Fruit fly (Drosophila melanogaster) whole organism, embryonic: ENCODE measurements around the gene temp.
A peak's percentile ranks its signal among the peaks of the same experiment; 100 is the strongest.

ENCODE experiments used
- Bgb ChIP-seq: fragments of 200-800 bp; sonication (Bioruptor generic); IDR thresholded peaks from 2 replicates; pipeline ENCODE4 v1.3.6; 2022; ENCODE audit warnings: missing biosample characterization, missing genetic modification characterization; ENCODE audit not compliant: partially characterized antibody
- Bteb2 ChIP-seq: fragments of 200-800 bp; sonication (Bioruptor generic); optimal IDR thresholded peaks from 2 replicates; lab custom pipeline; 2016; ENCODE audit warnings: missing biosample characterization, missing genetic modification characterization
- CG11696 ChIP-seq: fragments of 200-800 bp; sonication (Bioruptor generic); IDR thresholded peaks from 2 replicates; pipeline ENCODE4 v1.3.6; 2022; ENCODE audit warnings: missing biosample characterization, missing genetic modification characterization
- CG12942 ChIP-seq: fragments of 200-800 bp; sonication (Bioruptor generic); optimal IDR thresholded peaks from 3 replicates; lab custom pipeline; 2016; ENCODE audit warnings: missing biosample characterization, missing genetic modification characterization
- CG13296 ChIP-seq: fragments of 200-800 bp; sonication (Bioruptor generic); optimal IDR thresholded peaks from 3 replicates; lab custom pipeline; 2018; ENCODE audit warnings: missing biosample characterization, mild to moderate bottlenecking, missing genetic modification characterization
- CG15601 ChIP-seq: fragments of 200-800 bp; sonication (Bioruptor generic); optimal IDR thresholded peaks from 3 replicates; lab custom pipeline; 2019; ENCODE audit warnings: missing biosample characterization, mild to moderate bottlenecking, missing genetic modification characterization, moderate library complexity
- CG1603 ChIP-seq: fragments of 200-800 bp; sonication (Bioruptor generic); optimal IDR thresholded peaks from 2 replicates; lab custom pipeline; 2019; ENCODE audit warnings: missing biosample characterization, mild to moderate bottlenecking, missing genetic modification characterization, moderate library complexity
- CG17568 ChIP-seq: fragments of 200-800 bp; sonication (Bioruptor generic); optimal IDR thresholded peaks from 2 replicates; lab custom pipeline; 2018; ENCODE audit warnings: missing biosample characterization, mild to moderate bottlenecking, missing genetic modification characterization, moderate library complexity
- CG1792 ChIP-seq: fragments of 200-800 bp; sonication (Bioruptor generic); optimal IDR thresholded peaks from 2 replicates; lab custom pipeline; 2016; ENCODE audit warnings: missing biosample characterization, missing genetic modification characterization
- CG1832 ChIP-seq: fragments of 200-800 bp; sonication (Bioruptor generic); optimal IDR thresholded peaks from 2 replicates; lab custom pipeline; 2017; ENCODE audit warnings: missing biosample characterization, mild to moderate bottlenecking, missing genetic modification characterization, inconsistent platforms
- CG34376 ChIP-seq: fragments of 200-800 bp; sonication (Bioruptor generic); optimal IDR thresholded peaks from 2 replicates; lab custom pipeline; 2018; ENCODE audit warnings: missing biosample characterization, mild to moderate bottlenecking, missing genetic modification characterization
- CG8478 ChIP-seq: fragments of >200 bp; optimal IDR thresholded peaks from 2 replicates; lab custom pipeline; 2018
- CG9817 ChIP-seq: fragments of 200-800 bp; sonication (Bioruptor generic); optimal IDR thresholded peaks from 2 replicates; lab custom pipeline; 2018; ENCODE audit warnings: missing biosample characterization, mild to moderate bottlenecking, missing genetic modification characterization, moderate library complexity
- CG9876 ChIP-seq: fragments of 200-800 bp; sonication (Bioruptor generic); optimal IDR thresholded peaks from 2 replicates; lab custom pipeline; 2016; ENCODE audit warnings: missing biosample characterization, missing genetic modification characterization
- Ets97D ChIP-seq: fragments of 200-800 bp; sonication (Bioruptor generic); optimal IDR thresholded peaks from 3 replicates; lab custom pipeline; 2016; ENCODE audit warnings: missing biosample characterization, missing genetic modification characterization
- Fer1 ChIP-seq: fragments of 200-800 bp; sonication (Bioruptor generic); optimal IDR thresholded peaks from 2 replicates; lab custom pipeline; 2017; ENCODE audit warnings: missing biosample characterization, mild to moderate bottlenecking, missing genetic modification characterization
- Hr51 ChIP-seq, 2 experiments: fragments of 200-800 bp; sonication (Bioruptor generic); optimal IDR thresholded peaks; 2 replicates in 1 of 2; 3 replicates in 1 of 2; lab custom pipeline; 2016 to 2018; ENCODE audit warnings: missing biosample characterization in 2 of 2, missing genetic modification characterization in 2 of 2, mild to moderate bottlenecking in 1 of 2, moderate library complexity in 1 of 2
- Jarid2 ChIP-seq: fragments of 200-800 bp; sonication (Bioruptor generic); optimal IDR thresholded peaks from 3 replicates; lab custom pipeline; 2017; ENCODE audit warnings: mild to moderate bottlenecking, missing biosample characterization, missing genetic modification reagents, missing genetic modification characterization
- Max ChIP-seq: fragments of 200-800 bp; sonication (Bioruptor generic); optimal IDR thresholded peaks from 2 replicates; lab custom pipeline; 2016; ENCODE audit warnings: missing biosample characterization, mild to moderate bottlenecking, missing genetic modification characterization
- Myb ChIP-seq: fragments of 200-800 bp; sonication (Bioruptor generic); optimal IDR thresholded peaks from 2 replicates; lab custom pipeline; 2016; ENCODE audit warnings: missing biosample characterization, missing genetic modification characterization
- NC2β ChIP-seq: fragments of 200-800 bp; sonication (Bioruptor generic); optimal IDR thresholded peaks from 2 replicates; lab custom pipeline; 2016; ENCODE audit warnings: missing biosample characterization, missing genetic modification characterization
- Nf-YB ChIP-seq: fragments of 200-800 bp; sonication (Bioruptor generic); optimal IDR thresholded peaks from 3 replicates; lab custom pipeline; 2019; ENCODE audit warnings: missing biosample characterization, mild to moderate bottlenecking, missing genetic modification characterization, moderate library complexity
- Sox100B ChIP-seq: fragments of 200-800 bp; sonication (Bioruptor generic); optimal IDR thresholded peaks from 3 replicates; lab custom pipeline; 2018; ENCODE audit warnings: missing biosample characterization, mild to moderate bottlenecking, missing genetic modification characterization
- Stat92E ChIP-seq, 3 experiments: fragments of >200 bp in 2 of 3; fragments of 200-800 bp in 1 of 3; sonication (Bioruptor generic) in 1 of 3; optimal IDR thresholded peaks; 2 replicates each; lab custom pipeline; 2017 to 2019; ENCODE audit warnings: missing biosample characterization in 3 of 3, missing genetic modification characterization in 3 of 3, mild to moderate bottlenecking in 1 of 3, moderate library complexity in 1 of 3
- Vsx1 ChIP-seq: fragments of 200-800 bp; sonication (Bioruptor generic); optimal IDR thresholded peaks from 2 replicates; lab custom pipeline; 2017; ENCODE audit warnings: missing biosample characterization, mild to moderate bottlenecking, missing genetic modification characterization, missing genetic modification reagents
- Xbp1 ChIP-seq: fragments of 200-800 bp; sonication (Bioruptor generic); optimal IDR thresholded peaks from 3 replicates; lab custom pipeline; 2016; ENCODE audit warnings: missing biosample characterization, mild to moderate bottlenecking, missing genetic modification characterization
- az2 ChIP-seq: fragments of 200-800 bp; sonication (Bioruptor generic); optimal IDR thresholded peaks from 3 replicates; lab custom pipeline; 2016; ENCODE audit warnings: missing biosample characterization, missing genetic modification characterization
- cato ChIP-seq: fragments of 200-800 bp; sonication (Bioruptor generic); optimal IDR thresholded peaks from 2 replicates; lab custom pipeline; 2016; ENCODE audit warnings: missing biosample characterization, missing genetic modification characterization, borderline replicate concordance
- caup ChIP-seq: fragments of 200-800 bp; sonication (Bioruptor generic); optimal IDR thresholded peaks from 3 replicates; lab custom pipeline; 2017; ENCODE audit warnings: missing biosample characterization, mild to moderate bottlenecking, missing genetic modification characterization, moderate library complexity; ENCODE audit not compliant: severe bottlenecking
- ci ChIP-seq: fragments of 200-800 bp; sonication (Bioruptor generic); IDR thresholded peaks from 3 replicates; pipeline ENCODE4 v1.3.6; 2022; ENCODE audit warnings: missing biosample characterization, missing genetic modification characterization
- crc ChIP-seq: fragments of 200-800 bp; sonication (Bioruptor generic); optimal IDR thresholded peaks from 2 replicates; lab custom pipeline; 2016; ENCODE audit warnings: missing biosample characterization, missing genetic modification characterization
- exex ChIP-seq: fragments of 200-800 bp; sonication (Bioruptor generic); optimal IDR thresholded peaks from 4 replicates; lab custom pipeline; 2018; ENCODE audit warnings: missing biosample characterization, mild to moderate bottlenecking, missing genetic modification characterization, moderate library complexity
- grn ChIP-seq: fragments of 200-800 bp; sonication (Bioruptor generic); optimal IDR thresholded peaks from 3 replicates; lab custom pipeline; 2017; ENCODE audit warnings: missing biosample characterization, missing genetic modification characterization
- gt ChIP-seq: fragments of 200-800 bp; sonication (Bioruptor generic); IDR thresholded peaks from 2 replicates; pipeline ENCODE4 v1.3.6; 2022; ENCODE audit warnings: missing biosample characterization, missing genetic modification characterization
- hkb ChIP-seq, 2 experiments: fragments of 200-800 bp in 1 of 2; fragments of >200 bp in 1 of 2; sonication (Bioruptor generic) in 1 of 2; IDR thresholded peaks in 1 of 2; optimal IDR thresholded peaks in 1 of 2; 2 replicates each; pipeline versions ENCODE4 v1.3.6 to Lab custom; 2017 to 2022; ENCODE audit warnings: missing biosample characterization in 1 of 2, missing genetic modification characterization in 1 of 2
- jigr1 ChIP-seq: fragments of 200-800 bp; sonication (Bioruptor generic); IDR thresholded peaks from 3 replicates; pipeline ENCODE4 v1.3.6; 2022; ENCODE audit warnings: missing biosample characterization, missing genetic modification characterization
- maf-S ChIP-seq: fragments of 200-800 bp; sonication (Bioruptor generic); optimal IDR thresholded peaks from 2 replicates; lab custom pipeline; 2016; ENCODE audit warnings: missing biosample characterization, missing genetic modification characterization
- nerfin-2 ChIP-seq: fragments of 200-800 bp; sonication (Bioruptor generic); IDR thresholded peaks from 2 replicates; pipeline ENCODE4 v1.3.6; 2022; ENCODE audit warnings: missing biosample characterization, missing genetic modification characterization; ENCODE audit not compliant: partially characterized antibody
- nom ChIP-seq: fragments of 200-800 bp; sonication (Bioruptor generic); optimal IDR thresholded peaks from 2 replicates; lab custom pipeline; 2017; ENCODE audit warnings: missing biosample characterization, missing genetic modification characterization, mild to moderate bottlenecking, moderate library complexity, missing genetic modification reagents
- pho ChIP-seq: fragments of 200-800 bp; sonication (Bioruptor generic); optimal IDR thresholded peaks from 2 replicates; lab custom pipeline; 2016; ENCODE audit warnings: missing biosample characterization, missing genetic modification characterization
- pita ChIP-seq: fragments of 200-800 bp; sonication (Bioruptor generic); optimal IDR thresholded peaks from 2 replicates; lab custom pipeline; 2017; ENCODE audit warnings: missing biosample characterization, mild to moderate bottlenecking, missing genetic modification characterization
- prd ChIP-seq, 3 experiments: fragments of >200 bp in 2 of 3; fragments of 200-800 bp in 1 of 3; sonication (Bioruptor generic) in 1 of 3; optimal IDR thresholded peaks in 2 of 3; IDR thresholded peaks in 1 of 3; 2 replicates in 2 of 3; 3 replicates in 1 of 3; pipeline versions ENCODE4 v1.3.6 to Lab custom; 2017 to 2022; ENCODE audit warnings: missing biosample characterization in 1 of 3, missing genetic modification characterization in 1 of 3
- run ChIP-seq: fragments of 200-800 bp; sonication (Bioruptor generic); optimal IDR thresholded peaks from 3 replicates; lab custom pipeline; 2018; ENCODE audit warnings: missing biosample characterization, mild to moderate bottlenecking, missing genetic modification characterization
- ttk ChIP-seq: fragments of 200-800 bp; sonication (Bioruptor generic); IDR thresholded peaks from 2 replicates; pipeline ENCODE4 v2.1.2; 2022; ENCODE audit warnings: missing biosample characterization, missing genetic modification characterization
- usp ChIP-seq: fragments of >200 bp; optimal IDR thresholded peaks from 2 replicates; lab custom pipeline; 2017; ENCODE audit warnings: missing biosample characterization, missing genetic modification characterization
- zen ChIP-seq: fragments of 200-800 bp; sonication (Bioruptor generic); optimal IDR thresholded peaks from 3 replicates; lab custom pipeline; 2018; ENCODE audit warnings: missing biosample characterization, mild to moderate bottlenecking, missing genetic modification characterization, moderate library complexity
- zfh1 ChIP-seq: fragments of 200-800 bp; sonication (Bioruptor generic); IDR thresholded peaks from 3 replicates; pipeline ENCODE4 v1.3.6; 2022; ENCODE audit warnings: missing biosample characterization, missing genetic modification characterization

The temp gene

dm6 chrX:2300293-2301068 is 38.2 kb upstream of the temp start (continued):
- TF ChIP-seq CG1792 (GFP tag; lab: Kevin White, UChicago) (peak; percentile 88), Hr51 (GFP tag; optimal IDR thresholded peaks at IDR 0.05; lab: Kevin White, UChicago) (peak; percentile 89 to 96), Sox100B (GFP tag; lab: Kevin White, UChicago) (peak; percentile 95), cato (peak; percentile 85), prd (optimal IDR thresholded peaks at IDR 0.05; lab: Kevin White, UChicago) (no peak), prd (GFP tag; IDR thresholded peaks at IDR 0.05; lab: Robert Waterston, UW) (peak; percentile 98), CG15601 (peak; percentile 91), Bgb (GFP tag; lab: Robert Waterston, UW) (no peak), exex (tag; lab: Kevin White, UChicago) (peak; percentile 58), Stat92E (GFP tag; optimal IDR thresholded peaks at IDR 0.05; lab: Kevin White, UChicago) (peak in 1 of 3 experiments; percentile 87), nerfin-2 (GFP tag; lab: Robert Waterston, UW) (0 out of 2 replicates have a peak, but pooled peaks have one; percentile 33), hkb (optimal IDR thresholded peaks at IDR 0.05; lab: Kevin White, UChicago) (no peak), hkb (GFP tag; IDR thresholded peaks at IDR 0.05; lab: Robert Waterston, UW) (peak; percentile 98), Jarid2 (GFP tag; lab: Kevin White, UChicago) (peak; percentile 83), maf-S (peak; percentile 91), ci (peak; percentile 99), NC2β (GFP tag; lab: Kevin White, UChicago) (peak; percentile 89), nom (GFP tag; lab: Kevin White, UChicago) (peak; percentile 91), Nf-YB (peak; percentile 76), gt (peak; percentile 92), CG9876 (peak; percentile 61), az2 (GFP tag; lab: Kevin White, UChicago) (peak; percentile 93), CG1603 (tag; lab: Kevin White, UChicago) (peak; percentile 98), CG13296 (peak; percentile 89), usp (no peak), CG17568 (GFP tag; lab: Kevin White, UChicago) (peak; percentile 94), pho (peak; percentile 86), CG9817 (peak; percentile 90), CG8478 (lab: Kevin White, UChicago) (no peak), Vsx1 (GFP tag; lab: Kevin White, UChicago) (peak; percentile 89), CG1832 (no peak), CG11696 (GFP tag; lab: Robert Waterston, UW) (peak; percentile 99), Fer1 (peak; percentile 91), Ets97D (GFP tag; lab: Kevin White, UChicago) (peak; percentile 67), Max (GFP tag; lab: Kevin White, UChicago) (peak; percentile 84), ttk (GFP tag; lab: Robert Waterston, UW) (peak; percentile 97), run (tag; lab: Kevin White, UChicago) (peak; percentile 92), zfh1 (GFP tag; lab: Robert Waterston, UW) (peak; percentile 97), CG12942 (GFP tag; lab: Kevin White, UChicago) (peak; percentile 89), caup (GFP tag; lab: Kevin White, UChicago) (peak; percentile 94), Myb (GFP tag; lab: Kevin White, UChicago) (peak; percentile 81), zen (tag; lab: Kevin White, UChicago) (peak; percentile 82), crc (peak; percentile 76), Xbp1 (GFP tag; lab: Kevin White, UChicago) (peak; percentile 94), CG34376 (GFP tag; lab: Kevin White, UChicago) (peak; percentile 27), jigr1 (peak; percentile 94), pita (GFP tag; lab: Kevin White, UChicago) (no peak), Bteb2 (GFP tag; lab: Kevin White, UChicago) (peak; percentile 84), grn (GFP tag; lab: Kevin White, UChicago) (peak; percentile 60)
